Fruit fly (Drosophila melanogaster): Measurements from ENCODE around the gene SA1.
A peak's percentile ranks its signal among the peaks of the same experiment; 100 is the strongest.

The SA1 gene

DNA sequence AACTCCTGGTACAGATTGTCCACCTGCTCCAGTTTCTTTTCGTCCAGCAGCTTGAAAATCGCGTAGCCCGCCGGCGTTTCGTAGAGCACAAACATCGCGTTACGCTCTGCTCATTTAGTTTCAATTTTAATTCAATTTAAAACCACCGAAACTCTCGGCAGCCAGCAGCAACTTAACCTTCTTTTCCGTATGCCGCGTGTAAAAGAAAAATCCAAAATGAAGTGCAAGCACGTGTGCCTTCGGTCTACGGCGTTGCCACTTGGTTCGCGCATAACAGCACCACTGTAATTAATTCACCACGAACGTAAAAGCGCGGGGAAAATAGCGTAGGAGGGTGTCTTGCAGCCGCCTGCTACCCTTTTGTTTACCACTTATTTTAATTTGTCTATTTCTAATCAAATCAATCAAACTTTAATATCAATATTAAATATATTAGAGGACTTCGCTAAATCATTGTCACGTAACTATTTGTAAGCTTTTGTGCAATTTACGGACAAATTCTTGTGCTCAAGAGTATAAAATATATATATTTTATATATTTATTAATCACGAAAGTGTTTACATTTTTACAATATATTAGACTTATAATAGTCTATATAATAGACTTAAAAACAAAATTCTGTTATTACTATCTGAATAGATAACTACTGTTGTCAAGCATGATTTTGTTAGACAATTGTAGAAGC is 31.6 kb upstream of the SA1 start, which contains the start of gene nop5 (continued):
- no peak for TF ChIP-seq grn (GFP tag; optimal IDR thresholded peaks at IDR 0.05)
- no peak for TF ChIP-seq Lim3 (GFP tag; IDR thresholded peaks at IDR 0.05)
- TF ChIP-seq CG7556 (GFP tag; optimal IDR thresholded peaks at IDR 0.05): peak; percentile 84
- TF ChIP-seq Doc2 (GFP tag; IDR thresholded peaks at IDR 0.05): no peak
- no peak for TF ChIP-seq CG3995 (GFP tag; optimal IDR thresholded peaks at IDR 0.05)
- no peak for TF ChIP-seq CG7357 (GFP tag; IDR thresholded peaks at IDR 0.05)
- TF ChIP-seq CG7928 (GFP tag; optimal IDR thresholded peaks at IDR 0.05): no peak
- TF ChIP-seq dimm (GFP tag; IDR thresholded peaks at IDR 0.05): no peak
- peak; percentile 20 for TF ChIP-seq psq (GFP tag; optimal IDR thresholded peaks at IDR 0.05)
- TF ChIP-seq ap (GFP tag; IDR thresholded peaks at IDR 0.05): no peak
- peak; percentile 79 for TF ChIP-seq CG14710 (tag; optimal IDR thresholded peaks at IDR 0.05)
- TF ChIP-seq mam (GFP tag; optimal IDR thresholded peaks at IDR 0.05): no peak
- TF ChIP-seq CG3065 (GFP tag; optimal IDR thresholded peaks at IDR 0.05): no peak
- no peak for TF ChIP-seq CG11560 (tag; IDR thresholded peaks at IDR 0.05)
- TF ChIP-seq Hmr (GFP tag; optimal IDR thresholded peaks at IDR 0.05): peak; percentile 79
- TF ChIP-seq CG12391 (tag; optimal IDR thresholded peaks at IDR 0.05): peak; percentile 80
- no peak for TF ChIP-seq hth (optimal IDR thresholded peaks at IDR 0.05)
- TF ChIP-seq lov (optimal IDR thresholded peaks at IDR 0.05): no peak
- no peak for TF ChIP-seq lov (GFP tag; IDR thresholded peaks at IDR 0.05)
- TF ChIP-seq CG17912 (GFP tag; optimal IDR thresholded peaks at IDR 0.05): no peak
- no peak for TF ChIP-seq Dbx (GFP tag; IDR thresholded peaks at IDR 0.05)
- TF ChIP-seq ftz-f1 (GFP tag; optimal IDR thresholded peaks at IDR 0.05): peak; percentile 44
- peak; percentile 47 for TF ChIP-seq CG6689 (GFP tag; IDR thresholded peaks at IDR 0.05)
- no peak for TF ChIP-seq Adf1 (GFP tag; IDR thresholded peaks at IDR 0.05)
- peak; percentile 44 for TF ChIP-seq sd (tag; optimal IDR thresholded peaks at IDR 0.05)
- TF ChIP-seq Max (GFP tag; optimal IDR thresholded peaks at IDR 0.05): peak; percentile 60
- peak; percentile 67 for TF ChIP-seq Ssrp (tag; optimal IDR thresholded peaks at IDR 0.05)
- TF ChIP-seq croc (GFP tag; conservative IDR thresholded peaks at IDR 0.05): peak; percentile 28; the same call in 2 of the 3 replicates
- TF ChIP-seq Hey (tag; optimal IDR thresholded peaks at IDR 0.05): no peak
- TF ChIP-seq CG12659 (GFP tag; optimal IDR thresholded peaks at IDR 0.05): peak; percentile 85
- TF ChIP-seq CG2129 (GFP tag; IDR thresholded peaks at IDR 0.05; ENCODE audit: partially characterized antibody): no peak
- no peak for TF ChIP-seq eyg (GFP tag; optimal IDR thresholded peaks at IDR 0.05)
- no peak for TF ChIP-seq repo (GFP tag; optimal IDR thresholded peaks at IDR 0.05)
- no peak for TF ChIP-seq unc-4 (GFP tag; IDR thresholded peaks at IDR 0.05; ENCODE audit: partially characterized antibody)
- TF ChIP-seq Spps (tag; optimal IDR thresholded peaks at IDR 0.05): no peak
- TF ChIP-seq CG8359 (GFP tag; optimal IDR thresholded peaks at IDR 0.05; ENCODE audit: borderline replicate concordance): peak; percentile 20
- TF ChIP-seq onecut (GFP tag; IDR thresholded peaks at IDR 0.05): 0 out of 2 replicates have a peak, but pooled peaks have one; percentile 4
- TF ChIP-seq Atf-2 (GFP tag; optimal IDR thresholded peaks at IDR 0.05): no peak
- no peak for TF ChIP-seq Vsx1 (GFP tag; optimal IDR thresholded peaks at IDR 0.05)
- TF ChIP-seq tx (GFP tag; optimal IDR thresholded peaks at IDR 0.05): no peak
- peak; percentile 33 for TF ChIP-seq CG6654 (GFP tag; optimal IDR thresholded peaks at IDR 0.05)
- TF ChIP-seq Kr (GFP tag; optimal IDR thresholded peaks at IDR 0.05): no peak
- peak; percentile 88 for TF ChIP-seq CG18262 (tag; optimal IDR thresholded peaks at IDR 0.05)
- TF ChIP-seq Dref (GFP tag; IDR thresholded peaks at IDR 0.05): no peak
- TF ChIP-seq CG1832 (GFP tag; optimal IDR thresholded peaks at IDR 0.05): no peak
- no peak for TF ChIP-seq Atf6 (GFP tag; IDR thresholded peaks at IDR 0.05)
- no peak for TF ChIP-seq ranshi (GFP tag; IDR thresholded peaks at IDR 0.05)
- no peak for TF ChIP-seq CG7372 (GFP tag; IDR thresholded peaks at IDR 0.05)
- peak in 1 of 2 experiments; percentile 0 for TF ChIP-seq crp (GFP tag; optimal IDR thresholded peaks at IDR 0.05)
- peak; percentile 47 for TF ChIP-seq CG1602 (GFP tag; optimal IDR thresholded peaks at IDR 0.05)
- no peak for TF ChIP-seq Oaz (GFP tag; IDR thresholded peaks at IDR 0.05)

Measured in whole organism, embryonic.